Fruit fly (Drosophila melanogaster) whole organism, embryonic: ENCODE results near the gene dgt1.

Experiments
- ATbp ChIP-seq: fragments of 200-800 bp; sonication (Bioruptor generic); optimal IDR thresholded peaks from 2 replicates; lab custom pipeline; 2017; ENCODE audit warnings: missing biosample characterization, mild to moderate bottlenecking, missing genetic modification characterization, missing genetic modification reagents
- Asciz ChIP-seq: fragments of 200-800 bp; sonication (Bioruptor generic); optimal IDR thresholded peaks from 2 replicates; lab custom pipeline; 2017; ENCODE audit warnings: missing biosample characterization, mild to moderate bottlenecking, missing genetic modification characterization, missing genetic modification reagents
- Atf6 ChIP-seq: fragments of 200-800 bp; sonication (Bioruptor generic); IDR thresholded peaks from 2 replicates; pipeline ENCODE4 v1.3.6; 2022; ENCODE audit warnings: missing biosample characterization, missing genetic modification characterization
- BtbVII ChIP-seq: fragments of 200-800 bp; sonication (Bioruptor generic); optimal IDR thresholded peaks from 3 replicates; lab custom pipeline; 2017; ENCODE audit warnings: missing biosample characterization, mild to moderate bottlenecking, missing genetic modification characterization
- CG11398 ChIP-seq: fragments of 200-800 bp; sonication (Bioruptor generic); optimal IDR thresholded peaks from 2 replicates; lab custom pipeline; 2016; ENCODE audit warnings: missing biosample characterization, missing genetic modification characterization
- CG12071 ChIP-seq: fragments of 200-800 bp; sonication (Bioruptor generic); optimal IDR thresholded peaks from 3 replicates; lab custom pipeline; 2018; ENCODE audit warnings: missing biosample characterization, mild to moderate bottlenecking, missing genetic modification characterization
- CG12744 ChIP-seq: fragments of 200-800 bp; sonication (Bioruptor generic); optimal IDR thresholded peaks from 2 replicates; lab custom pipeline; 2016; ENCODE audit warnings: missing biosample characterization, missing genetic modification characterization
- CG13894 ChIP-seq: fragments of 200-800 bp; sonication (Bioruptor generic); optimal IDR thresholded peaks from 3 replicates; lab custom pipeline; 2018; ENCODE audit warnings: missing biosample characterization, mild to moderate bottlenecking, missing genetic modification characterization, moderate library complexity
- CG14441 ChIP-seq: fragments of 200-800 bp; sonication (Bioruptor generic); IDR thresholded peaks from 2 replicates; pipeline ENCODE4 v1.3.6; 2022; ENCODE audit warnings: missing biosample characterization, missing genetic modification characterization
- CG16779 ChIP-seq: fragments of 200-800 bp; sonication (Bioruptor generic); IDR thresholded peaks from 2 replicates; pipeline ENCODE4 v1.3.6; 2022; ENCODE audit warnings: missing biosample characterization, missing genetic modification characterization
- CG17612 ChIP-seq: fragments of 200-800 bp; sonication (Bioruptor generic); IDR thresholded peaks from 2 replicates; pipeline ENCODE4 v1.3.6; 2022; ENCODE audit warnings: missing biosample characterization, missing genetic modification characterization
- CG18262 ChIP-seq: fragments of 200-800 bp; optimal IDR thresholded peaks from 3 replicates; lab custom pipeline; 2019; ENCODE audit warnings: missing biosample characterization, mild to moderate bottlenecking, missing genetic modification characterization, moderate library complexity
- CG18476 ChIP-seq: fragments of 200-800 bp; sonication (Bioruptor generic); optimal IDR thresholded peaks from 2 replicates; lab custom pipeline; 2016; ENCODE audit warnings: missing biosample characterization, mild to moderate bottlenecking, missing genetic modification characterization
- CG2889 ChIP-seq: fragments of 200-800 bp; sonication (Bioruptor generic); IDR thresholded peaks from 3 replicates; pipeline ENCODE4 v1.3.6; 2022; ENCODE audit warnings: missing biosample characterization, missing genetic modification characterization
- CG3281 ChIP-seq: fragments of 200-800 bp; sonication (Bioruptor generic); optimal IDR thresholded peaks from 3 replicates; lab custom pipeline; 2017; ENCODE audit warnings: missing biosample characterization, mild to moderate bottlenecking, missing genetic modification characterization
- CG4282 ChIP-seq: fragments of 200-800 bp; sonication (Bioruptor generic); optimal IDR thresholded peaks from 2 replicates; lab custom pipeline; 2016; ENCODE audit warnings: missing biosample characterization, missing genetic modification characterization
- CG4360 ChIP-seq: fragments of 200-800 bp; sonication (Bioruptor generic); IDR thresholded peaks from 2 replicates; pipeline ENCODE4 v1.3.6; 2022; ENCODE audit warnings: missing biosample characterization, missing genetic modification characterization
- CG4424 ChIP-seq: fragments of 200-800 bp; sonication (Bioruptor generic); optimal IDR thresholded peaks from 3 replicates; lab custom pipeline; 2016; ENCODE audit warnings: missing biosample characterization, missing genetic modification characterization
- CG4707 ChIP-seq: fragments of 200-800 bp; sonication (Bioruptor generic); optimal IDR thresholded peaks from 2 replicates; lab custom pipeline; 2018; ENCODE audit warnings: missing biosample characterization, mild to moderate bottlenecking, missing genetic modification characterization, moderate library complexity
- CG5180 ChIP-seq: fragments of 200-800 bp; sonication (Bioruptor generic); optimal IDR thresholded peaks from 3 replicates; lab custom pipeline; 2017; ENCODE audit warnings: missing biosample characterization, missing genetic modification characterization, mild to moderate bottlenecking, moderate library complexity, missing genetic modification reagents
- CG6272 ChIP-seq: fragments of 200-800 bp; sonication (Bioruptor generic); IDR thresholded peaks from 2 replicates; pipeline ENCODE4 v1.3.6; 2022; ENCODE audit warnings: missing biosample characterization, missing genetic modification characterization
- CG6791 ChIP-seq: fragments of 200-800 bp; sonication (Bioruptor generic); IDR thresholded peaks from 3 replicates; pipeline ENCODE4 v1.3.6; 2022; ENCODE audit warnings: missing biosample characterization, missing genetic modification characterization; ENCODE audit not compliant: partially characterized antibody
- CG6813 ChIP-seq: fragments of 200-800 bp; sonication (Bioruptor generic); optimal IDR thresholded peaks from 2 replicates; lab custom pipeline; 2017; ENCODE audit warnings: missing biosample characterization, missing genetic modification characterization, mild to moderate bottlenecking, moderate library complexity, missing genetic modification reagents
- CG6854 ChIP-seq: fragments of 200-800 bp; sonication (Bioruptor generic); optimal IDR thresholded peaks from 3 replicates; lab custom pipeline; 2017; ENCODE audit warnings: missing biosample characterization, mild to moderate bottlenecking, missing genetic modification characterization
- CG8478 ChIP-seq: fragments of >200 bp; optimal IDR thresholded peaks from 2 replicates; lab custom pipeline; 2018
- CG8924 ChIP-seq: fragments of 200-800 bp; optimal IDR thresholded peaks from 3 replicates; lab custom pipeline; 2019; ENCODE audit warnings: missing biosample characterization, mild to moderate bottlenecking, missing genetic modification characterization, moderate library complexity
- CTCF ChIP-seq: fragments of 200-800 bp; sonication (Bioruptor generic); optimal IDR thresholded peaks from 2 replicates; lab custom pipeline; 2017; ENCODE audit warnings: missing biosample characterization, mild to moderate bottlenecking, missing genetic modification characterization, moderate library complexity
- Dbx ChIP-seq: fragments of 200-800 bp; sonication (Bioruptor generic); IDR thresholded peaks from 3 replicates; pipeline ENCODE4 v1.3.6; 2022; ENCODE audit warnings: missing biosample characterization, missing genetic modification characterization
- Hmr ChIP-seq: fragments of 200-800 bp; sonication (Bioruptor generic); optimal IDR thresholded peaks from 3 replicates; lab custom pipeline; 2017; ENCODE audit warnings: mild to moderate bottlenecking, missing biosample characterization, missing genetic modification reagents, missing genetic modification characterization
- Kr ChIP-seq: fragments of 200-800 bp; sonication (Bioruptor generic); optimal IDR thresholded peaks from 2 replicates; lab custom pipeline; 2017; ENCODE audit warnings: missing biosample characterization, mild to moderate bottlenecking, missing genetic modification characterization
- PHDP ChIP-seq: fragments of 200-800 bp; sonication (Bioruptor generic); optimal IDR thresholded peaks from 3 replicates; lab custom pipeline; 2018; ENCODE audit warnings: missing biosample characterization, mild to moderate bottlenecking, missing genetic modification characterization, moderate library complexity
- Xrp1 ChIP-seq: fragments of 200-800 bp; sonication (Bioruptor generic); IDR thresholded peaks from 2 replicates; pipeline ENCODE4 v1.3.6; 2022; ENCODE audit warnings: missing biosample characterization, missing genetic modification characterization
- bsh ChIP-seq, 2 experiments: fragments of 200-800 bp; sonication (Bioruptor generic); optimal IDR thresholded peaks; 2 replicates each; lab custom pipeline; 2017 to 2018; ENCODE audit warnings: mild to moderate bottlenecking in 2 of 2, missing biosample characterization in 2 of 2, missing genetic modification characterization in 2 of 2, moderate library complexity in 1 of 2
- croc ChIP-seq: fragments of 200-800 bp; sonication (Bioruptor generic); conservative IDR thresholded peaks from 3 replicates; pipeline ENCODE4 v1.3.6; 2022; ENCODE audit warnings: missing biosample characterization, missing genetic modification characterization
- dimm ChIP-seq: fragments of 200-800 bp; sonication (Bioruptor generic); IDR thresholded peaks from 2 replicates; pipeline ENCODE4 v1.3.6; 2022; ENCODE audit warnings: missing biosample characterization, missing genetic modification characterization
- dpn ChIP-seq, 2 experiments: fragments of 200-800 bp; sonication (Bioruptor generic); optimal IDR thresholded peaks; 3 replicates each; lab custom pipeline; 2016; ENCODE audit warnings: missing biosample characterization in 2 of 2, missing genetic modification characterization in 2 of 2
- gro ChIP-seq: fragments of 200-800 bp; sonication (Bioruptor generic); optimal IDR thresholded peaks from 2 replicates; lab custom pipeline; 2016; ENCODE audit warnings: missing biosample characterization, missing genetic modification characterization
- gsb ChIP-seq: fragments of 200-800 bp; sonication (Bioruptor generic); IDR thresholded peaks from 2 replicates; pipeline ENCODE4 v1.3.6; 2022; ENCODE audit warnings: missing biosample characterization, missing genetic modification characterization
- hb ChIP-seq: fragments of 200-800 bp; sonication (Bioruptor generic); IDR thresholded peaks from 3 replicates; pipeline ENCODE4 v1.3.6; 2022; ENCODE audit warnings: missing biosample characterization, missing genetic modification characterization; ENCODE audit not compliant: partially characterized antibody
- hkb ChIP-seq, 2 experiments: fragments of 200-800 bp in 1 of 2; fragments of >200 bp in 1 of 2; sonication (Bioruptor generic) in 1 of 2; IDR thresholded peaks in 1 of 2; optimal IDR thresholded peaks in 1 of 2; 2 replicates each; pipeline versions ENCODE4 v1.3.6 to Lab custom; 2017 to 2022; ENCODE audit warnings: missing biosample characterization in 1 of 2, missing genetic modification characterization in 1 of 2
- insv ChIP-seq, 2 experiments: fragments of 200-800 bp; sonication (Bioruptor generic); optimal IDR thresholded peaks; 3 replicates each; lab custom pipeline; 2016 to 2018; ENCODE audit warnings: missing biosample characterization in 2 of 2, missing genetic modification characterization in 2 of 2
- kay ChIP-seq: fragments of 200-800 bp; sonication (Bioruptor generic); optimal IDR thresholded peaks from 2 replicates; lab custom pipeline; 2016; ENCODE audit warnings: missing biosample characterization, missing genetic modification characterization
- ken ChIP-seq: fragments of 200-800 bp; sonication (Bioruptor generic); IDR thresholded peaks from 3 replicates; pipeline ENCODE4 v1.3.6; 2022; ENCODE audit warnings: missing biosample characterization, missing genetic modification characterization
- klu ChIP-seq: fragments of 200-800 bp; sonication (Bioruptor generic); IDR thresholded peaks from 2 replicates; pipeline ENCODE4 v1.3.6; 2022; ENCODE audit warnings: missing biosample characterization, missing genetic modification characterization
- maf-S ChIP-seq: fragments of 200-800 bp; sonication (Bioruptor generic); optimal IDR thresholded peaks from 2 replicates; lab custom pipeline; 2016; ENCODE audit warnings: missing biosample characterization, missing genetic modification characterization
- mirr ChIP-seq: fragments of 200-800 bp; sonication (Bioruptor generic); optimal IDR thresholded peaks from 3 replicates; lab custom pipeline; 2018; ENCODE audit warnings: missing biosample characterization, mild to moderate bottlenecking, missing genetic modification characterization
- seq ChIP-seq: fragments of 200-800 bp; sonication (Bioruptor generic); IDR thresholded peaks from 2 replicates; pipeline ENCODE4 v1.3.6; 2022; ENCODE audit warnings: missing biosample characterization, missing genetic modification characterization
- slbo ChIP-seq: fragments of 200-800 bp; sonication (Bioruptor generic); IDR thresholded peaks from 2 replicates; pipeline ENCODE4 v1.3.6; 2022; ENCODE audit warnings: missing biosample characterization, missing genetic modification characterization
- ttk ChIP-seq: fragments of 200-800 bp; sonication (Bioruptor generic); IDR thresholded peaks from 2 replicates; pipeline ENCODE4 v2.1.2; 2022; ENCODE audit warnings: missing biosample characterization, missing genetic modification characterization
- twi ChIP-seq: fragments of 200-800 bp; optimal IDR thresholded peaks from 2 replicates; lab custom pipeline; 2019; ENCODE audit warnings: missing biosample characterization, mild to moderate bottlenecking, missing genetic modification characterization, moderate library complexity
- wek ChIP-seq: fragments of 200-800 bp; sonication (Bioruptor generic); optimal IDR thresholded peaks from 3 replicates; lab custom pipeline; 2018; ENCODE audit warnings: missing biosample characterization, mild to moderate bottlenecking, missing genetic modification characterization, moderate library complexity
- zen2 ChIP-seq: fragments of 200-800 bp; sonication (Bioruptor generic); IDR thresholded peaks from 3 replicates; pipeline ENCODE4 v1.3.6; 2022; ENCODE audit warnings: missing biosample characterization, missing genetic modification characterization; ENCODE audit not compliant: partially characterized antibody

Gene dgt1

dm6 chr3R:29830925-29831324, 26.4 kb downstream of the dgt1 start (continued):
- TF ChIP-seq mirr (GFP tag; lab: Kevin White, UChicago) (no peak), wek (GFP tag; lab: Kevin White, UChicago) (peak; percentile 45), Hmr (no peak), Kr (GFP tag; lab: Kevin White, UChicago) (peak; percentile 88), PHDP (tag; lab: Kevin White, UChicago) (no peak), hb (GFP tag; lab: Robert Waterston, UW) (no peak), Xrp1 (GFP tag; lab: Robert Waterston, UW) (peak; percentile 69), kay (GFP tag; lab: Kevin White, UChicago) (no peak), CG11398 (GFP tag; lab: Kevin White, UChicago) (no peak), ATbp (GFP tag; lab: Kevin White, UChicago) (peak; percentile 62), CG18262 (tag; lab: Kevin White, UChicago) (peak; percentile 66), CG14441 (GFP tag; lab: Robert Waterston, UW) (no peak), CG4707 (GFP tag; lab: Kevin White, UChicago) (no peak), CG6791 (GFP tag; lab: Robert Waterston, UW) (no peak), Asciz (GFP tag; lab: Kevin White, UChicago) (peak; percentile 79), CG18476 (GFP tag; lab: Kevin White, UChicago) (no peak), insv (GFP tag; optimal IDR thresholded peaks at IDR 0.05; lab: Kevin White, UChicago) (no peak), CG2889 (GFP tag; lab: Robert Waterston, UW) (no peak), klu (GFP tag; lab: Robert Waterston, UW) (no peak), croc (no peak), zen2 (GFP tag; lab: Robert Waterston, UW) (no peak), CG6854 (GFP tag; lab: Kevin White, UChicago) (peak; percentile 2), gsb (GFP tag; lab: Robert Waterston, UW) (no peak), CTCF (GFP tag; lab: Kevin White, UChicago) (no peak), CG8478 (lab: Kevin White, UChicago) (no peak), slbo (GFP tag; lab: Robert Waterston, UW) (no peak), dpn (GFP tag; optimal IDR thresholded peaks at IDR 0.05; lab: Kevin White, UChicago) (no peak), CG4360 (GFP tag; lab: Robert Waterston, UW) (no peak), CG3281 (GFP tag; lab: Kevin White, UChicago) (peak; percentile 53), CG4282 (GFP tag; lab: Kevin White, UChicago) (no peak), maf-S (GFP tag; lab: Kevin White, UChicago) (no peak), CG12071 (GFP tag; lab: Kevin White, UChicago) (peak; percentile 62), CG5180 (peak; percentile 39), seq (GFP tag; lab: Robert Waterston, UW) (no peak), CG6813 (GFP tag; lab: Kevin White, UChicago) (peak; percentile 90), Dbx (GFP tag; lab: Robert Waterston, UW) (no peak), Atf6 (GFP tag; lab: Robert Waterston, UW) (no peak), BtbVII (GFP tag; lab: Kevin White, UChicago) (peak; percentile 45), CG16779 (GFP tag; lab: Robert Waterston, UW) (no peak), bsh (GFP tag; optimal IDR thresholded peaks at IDR 0.05; lab: Kevin White, UChicago) (no peak), gro (GFP tag; lab: Kevin White, UChicago) (no peak), CG13894 (tag; lab: Kevin White, UChicago) (no peak), CG17612 (GFP tag; lab: Robert Waterston, UW) (no peak), CG6272 (GFP tag; lab: Robert Waterston, UW) (no peak), ken (GFP tag; lab: Robert Waterston, UW) (no peak), ttk (GFP tag; lab: Robert Waterston, UW) (no peak), twi (no peak), CG8924 (tag; lab: Kevin White, UChicago) (peak; percentile 63), dimm (GFP tag; lab: Robert Waterston, UW) (no peak), hkb (optimal IDR thresholded peaks at IDR 0.05; lab: Kevin White, UChicago) (no peak), hkb (GFP tag; IDR thresholded peaks at IDR 0.05; lab: Robert Waterston, UW) (0 out of 2 replicates have a peak, but pooled peaks have one; percentile 16), CG12744 (no peak), CG4424 (GFP tag; lab: Kevin White, UChicago) (peak; percentile 15)
